Fruit fly (Drosophila melanogaster) whole organism, embryonic: ENCODE measurements around the gene faf.
A peak's percentile ranks its signal among the peaks of the same experiment; 100 is the strongest.

Source experiments
- ATbp ChIP-seq: fragments of 200-800 bp; sonication (Bioruptor generic); optimal IDR thresholded peaks from 2 replicates; lab custom pipeline; 2017; ENCODE audit warnings: missing biosample characterization, mild to moderate bottlenecking, missing genetic modification characterization, missing genetic modification reagents
- Ada2b ChIP-seq: fragments of 200-800 bp; sonication (Bioruptor generic); IDR thresholded peaks from 2 replicates; pipeline ENCODE4 v1.3.6; 2022; ENCODE audit warnings: missing biosample characterization, missing genetic modification characterization
- Adf1 ChIP-seq: fragments of 200-800 bp; sonication (Bioruptor generic); IDR thresholded peaks from 2 replicates; pipeline ENCODE4 v1.3.6; 2022; ENCODE audit warnings: missing biosample characterization, missing genetic modification characterization
- Antp ChIP-seq: fragments of 200-800 bp; sonication (Bioruptor generic); optimal IDR thresholded peaks from 3 replicates; lab custom pipeline; 2016; ENCODE audit warnings: missing biosample characterization, missing genetic modification characterization
- Bdp1 ChIP-seq: fragments of 200-800 bp; sonication (Bioruptor generic); optimal IDR thresholded peaks from 3 replicates; lab custom pipeline; 2016; ENCODE audit warnings: missing biosample characterization, missing genetic modification characterization
- Bgb ChIP-seq: fragments of 200-800 bp; sonication (Bioruptor generic); IDR thresholded peaks from 2 replicates; pipeline ENCODE4 v1.3.6; 2022; ENCODE audit warnings: missing biosample characterization, missing genetic modification characterization; ENCODE audit not compliant: partially characterized antibody
- CG12659 ChIP-seq: fragments of 200-800 bp; sonication (Bioruptor generic); optimal IDR thresholded peaks from 3 replicates; lab custom pipeline; 2017; ENCODE audit warnings: mild to moderate bottlenecking, missing biosample characterization, missing genetic modification reagents, missing genetic modification characterization
- CG13296 ChIP-seq: fragments of 200-800 bp; sonication (Bioruptor generic); optimal IDR thresholded peaks from 3 replicates; lab custom pipeline; 2018; ENCODE audit warnings: missing biosample characterization, mild to moderate bottlenecking, missing genetic modification characterization
- CG14710 ChIP-seq: fragments of 200-800 bp; sonication (Bioruptor generic); optimal IDR thresholded peaks from 3 replicates; lab custom pipeline; 2019; ENCODE audit warnings: missing biosample characterization, mild to moderate bottlenecking, missing genetic modification characterization, moderate library complexity
- CG14860 ChIP-seq: fragments of 200-800 bp; sonication (Bioruptor generic); IDR thresholded peaks from 3 replicates; pipeline ENCODE4 v1.3.6; 2022; ENCODE audit warnings: missing biosample characterization, missing genetic modification characterization; ENCODE audit not compliant: partially characterized antibody
- CG14965 ChIP-seq: fragments of 200-800 bp; sonication (Bioruptor generic); optimal IDR thresholded peaks from 2 replicates; lab custom pipeline; 2016; ENCODE audit warnings: missing biosample characterization, missing genetic modification characterization, borderline replicate concordance
- CG15696 ChIP-seq: fragments of 200-800 bp; sonication (Bioruptor generic); optimal IDR thresholded peaks from 2 replicates; lab custom pipeline; 2019; ENCODE audit warnings: missing biosample characterization, mild to moderate bottlenecking, missing genetic modification characterization, moderate library complexity
- CG1603 ChIP-seq: fragments of 200-800 bp; sonication (Bioruptor generic); optimal IDR thresholded peaks from 2 replicates; lab custom pipeline; 2019; ENCODE audit warnings: missing biosample characterization, mild to moderate bottlenecking, missing genetic modification characterization, moderate library complexity
- CG16815 ChIP-seq: fragments of 200-800 bp; sonication (Bioruptor generic); optimal IDR thresholded peaks from 3 replicates; lab custom pipeline; 2017; ENCODE audit warnings: missing biosample characterization, mild to moderate bottlenecking, missing genetic modification characterization
- CG1792 ChIP-seq: fragments of 200-800 bp; sonication (Bioruptor generic); optimal IDR thresholded peaks from 2 replicates; lab custom pipeline; 2016; ENCODE audit warnings: missing biosample characterization, missing genetic modification characterization
- CG3995 ChIP-seq: fragments of 200-800 bp; sonication (Bioruptor generic); optimal IDR thresholded peaks from 3 replicates; lab custom pipeline; 2016; ENCODE audit warnings: missing biosample characterization, missing genetic modification characterization
- CG8359 ChIP-seq: fragments of 200-800 bp; sonication (Bioruptor generic); optimal IDR thresholded peaks from 2 replicates; lab custom pipeline; 2017; ENCODE audit warnings: missing biosample characterization, mild to moderate bottlenecking, missing genetic modification characterization, borderline replicate concordance
- CHES-1-like ChIP-seq: fragments of 200-800 bp; sonication (Bioruptor generic); optimal IDR thresholded peaks from 2 replicates; lab custom pipeline; 2016; ENCODE audit warnings: missing biosample characterization, missing genetic modification characterization
- CoRest ChIP-seq: fragments of 200-800 bp; sonication (Bioruptor generic); optimal IDR thresholded peaks from 3 replicates; lab custom pipeline; 2018; ENCODE audit warnings: missing biosample characterization, mild to moderate bottlenecking, missing genetic modification characterization, moderate library complexity
- Deaf1 ChIP-seq: fragments of 200-800 bp; optimal IDR thresholded peaks from 3 replicates; lab custom pipeline; 2019; ENCODE audit warnings: missing biosample characterization, mild to moderate bottlenecking, missing genetic modification characterization, moderate library complexity
- Dp ChIP-seq: fragments of 200-800 bp; sonication (Bioruptor generic); optimal IDR thresholded peaks from 2 replicates; lab custom pipeline; 2018; ENCODE audit warnings: missing biosample characterization, mild to moderate bottlenecking, missing genetic modification characterization, moderate library complexity
- E2f1 ChIP-seq: fragments of 200-800 bp; sonication (Bioruptor generic); IDR thresholded peaks from 2 replicates; pipeline ENCODE4 v1.3.6; 2022; ENCODE audit warnings: missing biosample characterization, missing genetic modification characterization
- Ets97D ChIP-seq: fragments of 200-800 bp; sonication (Bioruptor generic); optimal IDR thresholded peaks from 3 replicates; lab custom pipeline; 2016; ENCODE audit warnings: missing biosample characterization, missing genetic modification characterization
- HLH4C ChIP-seq: fragments of 200-800 bp; sonication (Bioruptor generic); IDR thresholded peaks from 3 replicates; pipeline ENCODE4 v1.3.6; 2022; ENCODE audit warnings: missing biosample characterization, missing genetic modification characterization; ENCODE audit not compliant: partially characterized antibody
- Lpt ChIP-seq: fragments of >200 bp; optimal IDR thresholded peaks from 2 replicates; lab custom pipeline; 2018; ENCODE audit warnings: missing biosample characterization, missing genetic modification characterization
- Opbp ChIP-seq: fragments of 200-800 bp; sonication (Bioruptor generic); IDR thresholded peaks from 3 replicates; pipeline ENCODE4 v1.3.6; 2022; ENCODE audit warnings: missing biosample characterization, missing genetic modification characterization; ENCODE audit not compliant: partially characterized antibody
- Optix ChIP-seq: fragments of 200-800 bp; sonication (Bioruptor generic); IDR thresholded peaks from 3 replicates; pipeline ENCODE4 v1.3.6; 2022; ENCODE audit warnings: missing biosample characterization, missing genetic modification characterization
- Ravus ChIP-seq: fragments of 200-800 bp; sonication (Bioruptor generic); IDR thresholded peaks from 2 replicates; pipeline ENCODE4 v1.3.6; 2022; ENCODE audit warnings: missing biosample characterization, missing genetic modification characterization
- Sox100B ChIP-seq: fragments of 200-800 bp; sonication (Bioruptor generic); optimal IDR thresholded peaks from 3 replicates; lab custom pipeline; 2018; ENCODE audit warnings: missing biosample characterization, mild to moderate bottlenecking, missing genetic modification characterization
- Tbp ChIP-seq: fragments of >200 bp; optimal IDR thresholded peaks from 2 replicates; lab custom pipeline; 2018; ENCODE audit warnings: missing biosample characterization, missing genetic modification characterization
- Vsx1 ChIP-seq: fragments of 200-800 bp; sonication (Bioruptor generic); optimal IDR thresholded peaks from 2 replicates; lab custom pipeline; 2017; ENCODE audit warnings: missing biosample characterization, mild to moderate bottlenecking, missing genetic modification characterization, missing genetic modification reagents
- Xbp1 ChIP-seq: fragments of 200-800 bp; sonication (Bioruptor generic); optimal IDR thresholded peaks from 3 replicates; lab custom pipeline; 2016; ENCODE audit warnings: missing biosample characterization, mild to moderate bottlenecking, missing genetic modification characterization
- aop ChIP-seq: fragments of 200-800 bp; sonication (Bioruptor generic); IDR thresholded peaks from 2 replicates; pipeline ENCODE4 v1.3.6; 2022; ENCODE audit warnings: missing biosample characterization, missing genetic modification characterization
- ap ChIP-seq: fragments of 200-800 bp; sonication (Bioruptor generic); IDR thresholded peaks from 2 replicates; pipeline ENCODE4 v1.3.6; 2022; ENCODE audit warnings: missing biosample characterization, missing genetic modification characterization
- bigmax ChIP-seq: fragments of 200-800 bp; sonication (Bioruptor generic); optimal IDR thresholded peaks from 2 replicates; lab custom pipeline; 2018; ENCODE audit warnings: missing biosample characterization, mild to moderate bottlenecking, missing genetic modification characterization
- dan ChIP-seq: fragments of 200-800 bp; sonication (Bioruptor generic); IDR thresholded peaks from 2 replicates; pipeline ENCODE4 v1.3.6; 2022; ENCODE audit warnings: missing biosample characterization, missing genetic modification characterization
- dati ChIP-seq: fragments of 200-800 bp; sonication (Bioruptor generic); IDR thresholded peaks from 2 replicates; pipeline ENCODE4 v1.3.6; 2022; ENCODE audit warnings: missing biosample characterization, missing genetic modification characterization
- en ChIP-seq: fragments of 200-800 bp; sonication (Bioruptor generic); optimal IDR thresholded peaks from 2 replicates; lab custom pipeline; 2016; ENCODE audit warnings: missing biosample characterization, missing genetic modification characterization
- exex ChIP-seq: fragments of 200-800 bp; sonication (Bioruptor generic); optimal IDR thresholded peaks from 4 replicates; lab custom pipeline; 2018; ENCODE audit warnings: missing biosample characterization, mild to moderate bottlenecking, missing genetic modification characterization, moderate library complexity
- fu2 ChIP-seq: fragments of 200-800 bp; sonication (Bioruptor generic); optimal IDR thresholded peaks from 2 replicates; lab custom pipeline; 2016; ENCODE audit warnings: missing biosample characterization, missing genetic modification characterization
- grau ChIP-seq: fragments of 200-800 bp; optimal IDR thresholded peaks from 3 replicates; lab custom pipeline; 2019; ENCODE audit warnings: missing biosample characterization, mild to moderate bottlenecking, missing genetic modification characterization, moderate library complexity
- klu ChIP-seq: fragments of 200-800 bp; sonication (Bioruptor generic); IDR thresholded peaks from 2 replicates; pipeline ENCODE4 v1.3.6; 2022; ENCODE audit warnings: missing biosample characterization, missing genetic modification characterization
- oc ChIP-seq: fragments of 200-800 bp; sonication (Bioruptor generic); optimal IDR thresholded peaks from 2 replicates; lab custom pipeline; 2018; ENCODE audit warnings: missing biosample characterization, mild to moderate bottlenecking, missing genetic modification characterization, moderate library complexity
- otp ChIP-seq: fragments of 200-800 bp; sonication (Bioruptor generic); IDR thresholded peaks from 3 replicates; pipeline ENCODE4, ENCODE4 v1.3.6; 2022; ENCODE audit warnings: missing biosample characterization, missing genetic modification characterization
- ranshi ChIP-seq: fragments of 200-800 bp; sonication (Bioruptor generic); IDR thresholded peaks from 2 replicates; pipeline ENCODE4 v1.3.6; 2022; ENCODE audit warnings: missing biosample characterization, missing genetic modification characterization
- row ChIP-seq: fragments of 200-800 bp; sonication (Bioruptor generic); IDR thresholded peaks from 3 replicates; pipeline ENCODE4 v1.3.6; 2022; ENCODE audit warnings: missing biosample characterization, missing genetic modification characterization
- sd ChIP-seq: fragments of 200-800 bp; sonication (Bioruptor generic); optimal IDR thresholded peaks from 3 replicates; lab custom pipeline; 2018; ENCODE audit warnings: missing biosample characterization, mild to moderate bottlenecking, missing genetic modification characterization, moderate library complexity
- trem ChIP-seq: fragments of 200-800 bp; optimal IDR thresholded peaks from 3 replicates; lab custom pipeline; 2019; ENCODE audit warnings: missing biosample characterization, mild to moderate bottlenecking, missing genetic modification characterization, moderate library complexity
- twi ChIP-seq: fragments of 200-800 bp; optimal IDR thresholded peaks from 2 replicates; lab custom pipeline; 2019; ENCODE audit warnings: missing biosample characterization, mild to moderate bottlenecking, missing genetic modification characterization, moderate library complexity
- vfl ChIP-seq: fragments of 200-800 bp; sonication (Bioruptor generic); optimal IDR thresholded peaks from 2 replicates; lab custom pipeline; 2016; ENCODE audit warnings: missing biosample characterization, missing genetic modification characterization
- zf30C ChIP-seq: fragments of 200-800 bp; sonication (Bioruptor generic); optimal IDR thresholded peaks from 3 replicates; lab custom pipeline; 2018; ENCODE audit warnings: missing biosample characterization, mild to moderate bottlenecking, missing genetic modification characterization

The faf gene

dm6 chr3R:31745629-31746081, 31.2 kb upstream of the faf start, which contains the start of gene awd (continued):
- 0 out of 3 replicates have a peak, but pooled peaks have one; percentile 29 for TF ChIP-seq HLH4C (GFP tag; lab: Robert Waterston, UW)
- no peak for TF ChIP-seq dan
- no peak for TF ChIP-seq CG14965 (GFP tag; lab: Kevin White, UChicago)
- TF ChIP-seq exex (tag; lab: Kevin White, UChicago) = peak; percentile 25
- no peak for TF ChIP-seq ATbp
- no peak for TF ChIP-seq CG16815
- TF ChIP-seq CG1792 (GFP tag; lab: Kevin White, UChicago) = no peak
- no peak for TF ChIP-seq Adf1 (GFP tag; lab: Robert Waterston, UW)
- TF ChIP-seq row (GFP tag; lab: Robert Waterston, UW) = peak; percentile 24; the same call in 1 of the 3 replicates
- TF ChIP-seq trem (tag; lab: Kevin White, UChicago) = peak; percentile 85
- no peak for TF ChIP-seq klu (GFP tag; lab: Robert Waterston, UW)
- TF ChIP-seq twi = no peak
- peak; percentile 15 for TF ChIP-seq Deaf1 (tag; lab: Kevin White, UChicago)
- no peak for TF ChIP-seq Lpt (GFP tag; lab: Kevin White, UChicago)
- TF ChIP-seq Ada2b = no peak
- TF ChIP-seq Ets97D (GFP tag; lab: Kevin White, UChicago) = peak; percentile 17
- no peak for TF ChIP-seq zf30C (GFP tag; lab: Kevin White, UChicago)
- TF ChIP-seq CG13296 = no peak
- no peak for TF ChIP-seq CG8359 (GFP tag; lab: Kevin White, UChicago)
- peak; percentile 95 for TF ChIP-seq bigmax (GFP tag; lab: Kevin White, UChicago)
- no peak for TF ChIP-seq Tbp
- peak; percentile 19; the same call in 1 of the 3 replicates for TF ChIP-seq Opbp
- TF ChIP-seq CG1603 = peak; percentile 60
- TF ChIP-seq CG14860 = no peak
- TF ChIP-seq Sox100B (GFP tag; lab: Kevin White, UChicago) = no peak
- no peak for TF ChIP-seq Bgb (GFP tag; lab: Robert Waterston, UW)
- TF ChIP-seq vfl (GFP tag; lab: Kevin White, UChicago) = no peak
- TF ChIP-seq dati (GFP tag; lab: Robert Waterston, UW) = no peak
- no peak for TF ChIP-seq Ravus (GFP tag; lab: Robert Waterston, UW)
- no peak for TF ChIP-seq Optix (GFP tag; lab: Robert Waterston, UW)
- no peak for TF ChIP-seq otp (GFP tag; lab: Robert Waterston, UW)
- no peak for TF ChIP-seq ranshi (GFP tag; lab: Robert Waterston, UW)
- no peak for TF ChIP-seq CoRest
- no peak for TF ChIP-seq E2f1 (GFP tag; lab: Robert Waterston, UW)
- TF ChIP-seq oc = no peak
- TF ChIP-seq Dp (GFP tag; lab: Kevin White, UChicago) = peak; percentile 68
- TF ChIP-seq CG15696 (tag; lab: Kevin White, UChicago) = no peak
- TF ChIP-seq sd = peak; percentile 76
- TF ChIP-seq CG14710 = peak; percentile 45
- TF ChIP-seq ap (GFP tag; lab: Robert Waterston, UW) = no peak
- TF ChIP-seq Xbp1 (GFP tag; lab: Kevin White, UChicago) = no peak
- no peak for TF ChIP-seq Bdp1 (GFP tag; lab: Kevin White, UChicago)
- peak; percentile 27 for TF ChIP-seq CG3995 (GFP tag; lab: Kevin White, UChicago)
- peak; percentile 52 for TF ChIP-seq CHES-1-like (GFP tag; lab: Kevin White, UChicago)
- no peak for TF ChIP-seq aop (GFP tag; lab: Robert Waterston, UW)
- TF ChIP-seq Vsx1 (GFP tag; lab: Kevin White, UChicago) = no peak
- peak; percentile 75 for TF ChIP-seq CG12659 (GFP tag; lab: Kevin White, UChicago)
- no peak for TF ChIP-seq Antp (GFP tag; lab: Kevin White, UChicago)
- no peak for TF ChIP-seq en
- TF ChIP-seq fu2 (GFP tag; lab: Kevin White, UChicago) = no peak
- peak; percentile 11 for TF ChIP-seq grau (tag; lab: Kevin White, UChicago)
